Worm (Caenorhabditis elegans) whole organism, L2 larva: Measurements from ENCODE around the gene C44H4.6.

Experiments used
- F13H6.1 ChIP-seq: sonication (generic microtip); optimal IDR thresholded peaks from 2 replicates; lab custom pipeline; 2016; ENCODE audit warnings: missing genetic modification characterization, missing compliant biosample characterization
- Y55F3AM.14 ChIP-seq: fragments of 200-800 bp; sonication (Bioruptor generic); optimal IDR thresholded peaks from 2 replicates; lab custom pipeline; 2018; ENCODE audit warnings: mild to moderate bottlenecking, missing genetic modification characterization, missing compliant biosample characterization
- ZK546.5 ChIP-seq: sonication (generic microtip); optimal IDR thresholded peaks from 2 replicates; lab custom pipeline; 2017; ENCODE audit warnings: missing biosample characterization, missing genetic modification characterization
- alr-1 ChIP-seq: fragments of 150-350 bp; optimal IDR thresholded peaks from 2 replicates; lab custom pipeline; 2014; ENCODE audit warnings: missing biosample characterization, missing genetic modification characterization
- ama-1 ChIP-seq: fragments of 150-350 bp; optimal IDR thresholded peaks from 2 replicates; lab custom pipeline; 2018; ENCODE audit warnings: inconsistent platforms
- blmp-1 ChIP-seq: sonication (generic microtip); optimal IDR thresholded peaks from 2 replicates; lab custom pipeline; 2017; ENCODE audit warnings: missing genetic modification characterization, mild to moderate bottlenecking, missing compliant biosample characterization, antibody characterized with exemption, moderate library complexity; ENCODE audit not compliant: insufficient read depth
- ceh-16 ChIP-seq: fragments of 150-350 bp; optimal IDR thresholded peaks from 2 replicates; lab custom pipeline; 2014; ENCODE audit warnings: missing biosample characterization, missing genetic modification characterization
- crh-2 ChIP-seq: sonication (generic microtip); optimal IDR thresholded peaks from 2 replicates; lab custom pipeline; 2017; ENCODE audit warnings: missing biosample characterization, missing genetic modification characterization
- dmd-4 ChIP-seq: sonication (generic microtip); optimal IDR thresholded peaks from 2 replicates; lab custom pipeline; 2017; ENCODE audit warnings: missing biosample characterization, missing genetic modification characterization
- egl-27 ChIP-seq: sonication (generic microtip); optimal IDR thresholded peaks from 3 replicates; lab custom pipeline; 2017; ENCODE audit warnings: missing biosample characterization, missing genetic modification reagents, missing genetic modification characterization
- elt-1 ChIP-seq: fragments of 150-350 bp; optimal IDR thresholded peaks from 2 replicates; lab custom pipeline; 2014; ENCODE audit warnings: missing biosample characterization, missing genetic modification characterization
- elt-3 ChIP-seq: sonication (generic microtip); optimal IDR thresholded peaks from 2 replicates; lab custom pipeline; 2017; ENCODE audit warnings: missing biosample characterization, missing genetic modification characterization
- fos-1 ChIP-seq: fragments of 150-350 bp; optimal IDR thresholded peaks from 2 replicates; lab custom pipeline; 2014; ENCODE audit warnings: missing biosample characterization, missing genetic modification characterization
- gmeb-1 ChIP-seq: fragments of 150-350 bp; optimal IDR thresholded peaks from 2 replicates; lab custom pipeline; 2014; ENCODE audit warnings: missing biosample characterization, missing genetic modification characterization
- lin-11 ChIP-seq: fragments of 150-350 bp; sonication (generic microtip); optimal IDR thresholded peaks from 2 replicates; lab custom pipeline; 2014; ENCODE audit warnings: missing biosample characterization, missing genetic modification characterization, inconsistent platforms, mixed read lengths
- lin-13 ChIP-seq: fragments of 150-350 bp; optimal IDR thresholded peaks from 2 replicates; lab custom pipeline; 2014; ENCODE audit warnings: missing biosample characterization, missing genetic modification reagents, missing genetic modification characterization
- lin-39 ChIP-seq: fragments of 150-350 bp; optimal IDR thresholded peaks from 2 replicates; lab custom pipeline; 2014; ENCODE audit warnings: missing biosample characterization, missing genetic modification reagents, missing genetic modification characterization
- lsy-2 ChIP-seq, 2 experiments: fragments of 150-350 bp in 1 of 2; sonication (generic microtip) in 1 of 2; optimal IDR thresholded peaks; 2 replicates each; lab custom pipeline; 2014 to 2017; ENCODE audit warnings: missing biosample characterization in 2 of 2, missing genetic modification characterization in 2 of 2
- mab-5 ChIP-seq: fragments of 150-350 bp; optimal IDR thresholded peaks from 2 replicates; lab custom pipeline; 2014; ENCODE audit warnings: missing biosample characterization, missing genetic modification characterization
- mbf-1 ChIP-seq: sonication (generic microtip); optimal IDR thresholded peaks from 2 replicates; lab custom pipeline; 2017; ENCODE audit warnings: missing biosample characterization, missing genetic modification characterization
- mdl-1 ChIP-seq, 2 experiments: fragments of 150-350 bp in 1 of 2; sonication (generic microtip) in 1 of 2; optimal IDR thresholded peaks; 2 replicates each; lab custom pipeline; 2017; ENCODE audit warnings: missing biosample characterization in 2 of 2, missing genetic modification characterization in 2 of 2
- nhr-10 ChIP-seq: sonication (generic microtip); optimal IDR thresholded peaks from 2 replicates; lab custom pipeline; 2017; ENCODE audit warnings: missing biosample characterization, missing genetic modification characterization
- nhr-12 ChIP-seq: fragments of 150-350 bp; optimal IDR thresholded peaks from 2 replicates; lab custom pipeline; 2014; ENCODE audit warnings: missing biosample characterization, missing genetic modification characterization
- nhr-129 ChIP-seq: fragments of 150-350 bp; optimal IDR thresholded peaks from 2 replicates; lab custom pipeline; 2014; ENCODE audit warnings: missing biosample characterization, missing genetic modification characterization
- nhr-23 ChIP-seq: fragments of 150-350 bp; optimal IDR thresholded peaks from 2 replicates; lab custom pipeline; 2014; ENCODE audit warnings: missing biosample characterization, missing genetic modification reagents, missing genetic modification characterization
- nhr-237 ChIP-seq: fragments of 150-350 bp; optimal IDR thresholded peaks from 2 replicates; lab custom pipeline; 2014; ENCODE audit warnings: missing biosample characterization, missing genetic modification characterization
- nhr-25 ChIP-seq: fragments of 150-350 bp; sonication (generic microtip); optimal IDR thresholded peaks from 3 replicates; lab custom pipeline; 2014; ENCODE audit warnings: missing biosample characterization, missing genetic modification characterization
- nhr-6 ChIP-seq: fragments of 150-350 bp; optimal IDR thresholded peaks from 2 replicates; lab custom pipeline; 2014; ENCODE audit warnings: missing biosample characterization, missing genetic modification characterization
- nhr-77 ChIP-seq: fragments of 150-350 bp; optimal IDR thresholded peaks from 2 replicates; lab custom pipeline; 2014; ENCODE audit warnings: missing biosample characterization, missing genetic modification characterization
- sem-4 ChIP-seq: fragments of 150-350 bp; optimal IDR thresholded peaks from 2 replicates; lab custom pipeline; 2014; ENCODE audit warnings: missing biosample characterization, missing genetic modification reagents, missing genetic modification characterization
- skn-1 ChIP-seq: sonication (generic microtip); optimal IDR thresholded peaks from 2 replicates; lab custom pipeline; 2017; ENCODE audit warnings: missing biosample characterization, missing genetic modification characterization
- sma-9 ChIP-seq, 2 experiments: fragments of 150-350 bp in 1 of 2; sonication (generic microtip) in 1 of 2; optimal IDR thresholded peaks; 2 replicates each; lab custom pipeline; 2014 to 2016; ENCODE audit warnings: missing genetic modification characterization in 2 of 2, mild to moderate bottlenecking in 1 of 2, missing biosample characterization in 1 of 2, missing compliant biosample characterization in 1 of 2, missing genetic modification reagents in 1 of 2, moderate library complexity in 1 of 2
- snpc-4 ChIP-seq: fragments of 150-350 bp; optimal IDR thresholded peaks from 2 replicates; lab custom pipeline; 2014; ENCODE audit warnings: missing biosample characterization, missing genetic modification characterization
- unc-55 ChIP-seq: fragments of 150-350 bp; sonication (generic microtip); optimal IDR thresholded peaks from 3 replicates; lab custom pipeline; 2014; ENCODE audit warnings: missing biosample characterization, missing genetic modification reagents, missing genetic modification characterization
- zag-1 ChIP-seq: fragments of 150-350 bp; optimal IDR thresholded peaks from 2 replicates; lab custom pipeline; 2014; ENCODE audit warnings: missing biosample characterization, missing genetic modification characterization
- ztf-4 ChIP-seq: fragments of 150-350 bp; optimal IDR thresholded peaks from 2 replicates; lab custom pipeline; 2014; ENCODE audit warnings: missing biosample characterization, missing genetic modification characterization

C44H4.6 gene

DNA sequence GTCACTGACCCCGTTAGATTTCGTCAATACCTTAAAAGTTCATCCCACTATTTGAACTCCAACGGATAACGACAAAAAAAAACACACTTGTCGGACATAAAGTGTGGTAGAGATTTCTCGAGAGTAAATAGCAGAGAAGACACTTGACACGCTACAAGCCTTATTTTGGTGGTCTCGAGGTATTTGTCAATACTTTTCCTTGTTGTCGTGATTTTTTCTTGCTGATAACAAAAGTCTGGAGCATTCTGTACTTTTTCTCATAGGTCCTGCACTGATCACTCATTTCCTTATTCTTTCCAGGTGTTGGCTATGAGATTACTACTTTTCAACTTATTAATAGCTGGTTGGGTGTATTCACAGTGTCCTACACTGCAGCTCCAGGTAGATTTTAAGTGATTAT, 26.7 kb downstream of the C44H4.6 start, which contains the start of gene lron-1:
TSS of gene lron-1 (plus strand) at position 301 of the 400 bp plus-strand sequence.
- TF ChIP-seq lin-11 (no peak), sem-4 (tag; lab: Kevin White, UChicago) (no peak), lin-39 (tag; lab: Kevin White, UChicago) (no peak), lin-13 (no peak)

DNA sequence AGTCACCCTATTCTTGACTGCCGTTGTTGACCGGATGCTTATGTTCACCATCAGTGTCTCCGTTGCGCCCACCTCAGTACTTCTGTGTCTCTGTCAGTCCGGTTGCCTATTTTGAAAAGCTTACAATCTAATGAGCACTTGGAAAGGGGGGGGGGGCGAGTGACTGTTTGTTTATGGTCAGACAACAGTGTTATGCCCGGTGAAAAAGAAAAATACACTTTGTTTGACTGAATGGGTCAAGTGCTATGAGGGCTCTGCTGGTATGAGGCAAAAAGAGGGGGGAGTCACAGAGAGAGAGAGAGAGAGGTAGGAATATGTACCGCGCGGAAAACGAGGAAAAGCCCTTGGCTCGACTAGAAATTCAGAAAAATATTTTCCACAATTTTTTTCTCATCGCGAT, 27.9 kb downstream of the C44H4.6 start:
- TF ChIP-seq lsy-2 (tag; optimal IDR thresholded peaks at IDR 0.05; lab: Kevin White, UChicago) (no peak), snpc-4 (tag; lab: Kevin White, UChicago) (no peak), ceh-16 (tag; lab: Kevin White, UChicago) (no peak), ama-1 (lab: Kevin White, UChicago) (no peak), mab-5 (tag; lab: Kevin White, UChicago) (no peak), ZK546.5 (tag; lab: Kevin White, UChicago) (no peak)

DNA sequence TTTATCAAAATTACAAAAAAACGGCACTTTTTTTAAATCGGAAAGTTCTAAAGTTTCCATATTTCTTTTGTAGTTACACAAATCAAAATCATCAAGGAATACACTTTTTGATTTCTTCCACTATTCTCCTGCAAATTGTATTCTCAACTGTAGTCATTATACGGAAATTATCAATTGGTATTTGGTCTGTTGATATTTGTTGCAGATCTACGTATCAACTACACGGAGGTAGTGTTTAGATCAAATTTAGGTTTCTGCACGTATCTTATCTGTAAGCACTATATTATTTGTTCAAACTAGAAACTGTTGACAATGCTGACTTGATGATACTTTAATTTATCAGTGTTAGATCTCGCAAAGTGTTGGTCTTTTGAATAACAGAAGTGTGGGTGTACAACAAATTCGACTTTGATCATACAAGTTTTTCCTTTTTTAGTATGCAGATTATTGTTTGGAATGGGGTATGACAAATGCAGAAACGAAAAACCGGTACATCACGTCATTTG, 30.8 kb downstream of the C44H4.6 start:
- TF ChIP-seq Y55F3AM.14 (GFP tag; lab: Kevin White, UChicago) (no peak), nhr-77 (tag; lab: Kevin White, UChicago) (no peak), sem-4 (tag; lab: Kevin White, UChicago) (no peak), nhr-23 (tag; lab: Kevin White, UChicago) (no peak), crh-2 (tag; lab: Kevin White, UChicago) (no peak), mab-5 (tag; lab: Kevin White, UChicago) (no peak), lsy-2 (tag; optimal IDR thresholded peaks at IDR 0.05; lab: Kevin White, UChicago) (no peak), egl-27 (no peak), zag-1 (tag; lab: Kevin White, UChicago) (no peak), ama-1 (lab: Kevin White, UChicago) (no peak), blmp-1 (no peak), F13H6.1 (tag; lab: Kevin White, UChicago) (no peak), lin-11 (no peak), nhr-10 (no peak), sma-9 (GFP tag; optimal IDR thresholded peaks at IDR 0.05; lab: Kevin White, UChicago) (no peak), sma-9 (tag; optimal IDR thresholded peaks at IDR 0.05; lab: Kevin White, UChicago) (no peak), nhr-25 (tag; lab: Kevin White, UChicago) (no peak), nhr-237 (tag; lab: Kevin White, UChicago) (no peak), ceh-16 (tag; lab: Kevin White, UChicago) (no peak)

DNA sequence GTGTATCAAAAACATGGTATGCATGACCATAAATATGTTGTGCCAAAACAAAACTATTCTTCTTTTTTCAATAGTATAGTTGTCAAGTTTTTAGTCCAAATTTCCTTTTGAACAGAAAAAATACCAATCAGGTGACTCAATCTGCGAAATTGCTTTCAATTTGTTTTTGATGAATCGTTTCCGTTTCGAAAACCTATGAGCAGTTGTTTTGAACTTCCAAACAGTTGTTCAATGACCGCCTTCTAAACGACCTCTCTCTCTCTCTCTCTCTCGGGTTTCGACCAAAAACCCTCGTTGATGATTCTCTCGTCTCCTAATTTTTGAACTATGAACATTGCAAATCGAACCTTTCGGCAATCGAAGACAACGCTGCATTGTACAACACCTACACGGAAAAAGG, 33.1 kb downstream of the C44H4.6 start:
- TF ChIP-seq fos-1 (tag; lab: Kevin White, UChicago) (no peak), elt-1 (tag; lab: Kevin White, UChicago) (no peak), elt-3 (tag; lab: Kevin White, UChicago) (no peak), nhr-6 (peak; percentile 8), alr-1 (tag; lab: Kevin White, UChicago) (no peak), mdl-1 (tag; optimal IDR thresholded peaks at IDR 0.05; lab: Kevin White, UChicago) (no peak), gmeb-1 (tag; lab: Kevin White, UChicago) (no peak), nhr-129 (peak; percentile 5), unc-55 (GFP tag; lab: Kevin White, UChicago) (no peak), egl-27 (no peak), ztf-4 (tag; lab: Kevin White, UChicago) (no peak), lsy-2 (tag; optimal IDR thresholded peaks at IDR 0.05; lab: Kevin White, UChicago) (no peak), nhr-10 (no peak), blmp-1 (no peak), sem-4 (tag; lab: Kevin White, UChicago) (peak; percentile 35), sma-9 (GFP tag; optimal IDR thresholded peaks at IDR 0.05; lab: Kevin White, UChicago) (peak; percentile 71), sma-9 (tag; optimal IDR thresholded peaks at IDR 0.05; lab: Kevin White, UChicago) (no peak), dmd-4 (tag; lab: Kevin White, UChicago) (no peak), ZK546.5 (tag; lab: Kevin White, UChicago) (no peak), F13H6.1 (tag; lab: Kevin White, UChicago) (peak; percentile 24), nhr-12 (tag; lab: Kevin White, UChicago) (no peak), mbf-1 (tag; lab: Kevin White, UChicago) (no peak), skn-1 (tag; lab: Kevin White, UChicago) (no peak), lin-11 (no peak)
